Worm (Caenorhabditis elegans): ENCODE measurements around the gene C03E10.1.

DNA sequence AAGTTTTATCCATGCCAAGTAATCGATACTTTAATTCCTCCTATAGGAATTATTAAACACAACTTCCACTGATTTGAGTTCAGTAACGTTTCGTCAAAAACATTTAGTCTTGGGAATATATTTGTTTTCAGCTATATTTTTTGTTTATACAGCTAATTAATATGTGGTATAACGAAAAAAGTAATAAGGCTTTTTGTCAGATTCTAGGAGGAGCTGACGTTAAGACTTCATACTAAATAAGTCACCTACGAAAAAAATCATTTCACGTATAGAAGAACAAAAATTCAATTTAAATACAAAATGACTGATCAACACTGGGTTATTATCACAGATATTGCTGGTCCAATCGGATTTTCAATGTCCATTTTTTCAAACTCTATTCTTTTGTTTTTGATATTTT is 22.2 kb upstream of the C03E10.1 start, which contains the start of gene str-115:
- no peak for TF ChIP-seq him-1 (tag; optimal IDR thresholded peaks at IDR 0.05)
- TF ChIP-seq W03F9.2 (tag; optimal IDR thresholded peaks at IDR 0.05), result no peak
